Worm (Caenorhabditis elegans): ENCODE measurements around the gene cut-4.

Gene cut-4

ce11 chrII:10390250-10390821 is 45.6 kb upstream of the cut-4 start:
- TF ChIP-seq cnd-1 (tag; optimal IDR thresholded peaks at IDR 0.05) (no peak), M03D4.4 (tag; optimal IDR thresholded peaks at IDR 0.05) (no peak), hlh-1 (tag; optimal IDR thresholded peaks at IDR 0.05) (no peak), lsy-2 (tag; optimal IDR thresholded peaks at IDR 0.05) (no peak), ham-2 (GFP tag; optimal IDR thresholded peaks at IDR 0.05) (no peak), mls-2 (tag; optimal IDR thresholded peaks at IDR 0.05) (no peak), blmp-1 (tag; optimal IDR thresholded peaks at IDR 0.05) (no peak), ceh-39 (tag; optimal IDR thresholded peaks at IDR 0.05) (no peak), lin-13 (tag; optimal IDR thresholded peaks at IDR 0.05) (no peak), sem-2 (GFP tag; optimal IDR thresholded peaks at IDR 0.05) (no peak), sptf-1 (tag; optimal IDR thresholded peaks at IDR 0.05) (no peak), mab-5 (tag; optimal IDR thresholded peaks at IDR 0.05) (no peak)

- TF ChIP-seq ceh-83 (GFP tag; optimal IDR thresholded peaks at IDR 0.05), result no peak
- TF ChIP-seq cnd-1 (tag; optimal IDR thresholded peaks at IDR 0.05), result no peak
- TF ChIP-seq ceh-43 (GFP tag; optimal IDR thresholded peaks at IDR 0.05), result no peak
- TF ChIP-seq nhr-237 (tag; optimal IDR thresholded peaks at IDR 0.05), result no peak
- TF ChIP-seq flh-1 (GFP tag; optimal IDR thresholded peaks at IDR 0.05), result no peak
Observed at ce11 chrII:10390854-10391253, 45.1 kb upstream of the cut-4 start, which contains the start of the genes T09F3.2 and T09F3.7. TSS of gene T09F3.2 (plus strand) at chrII:10391154. TSS of gene T09F3.7 (plus strand) at chrII:10391168.

- no peak for TF ChIP-seq lsy-2 (tag; optimal IDR thresholded peaks at IDR 0.05)
- TF ChIP-seq mab-5 (tag; optimal IDR thresholded peaks at IDR 0.05), result no peak
- no peak for TF ChIP-seq unc-39 (tag; optimal IDR thresholded peaks at IDR 0.05)
- TF ChIP-seq nhr-28 (tag; optimal IDR thresholded peaks at IDR 0.05), result no peak
- no peak for TF ChIP-seq unc-120 (tag; optimal IDR thresholded peaks at IDR 0.05; ENCODE audit: poor library complexity, severe bottlenecking)
- TF ChIP-seq ceh-83 (GFP tag; optimal IDR thresholded peaks at IDR 0.05), result no peak
- no peak for TF ChIP-seq drap-1 (GFP tag; optimal IDR thresholded peaks at IDR 0.05)
- no peak for TF ChIP-seq ces-1 (GFP tag; optimal IDR thresholded peaks at IDR 0.05)
- TF ChIP-seq M03D4.4 (tag; optimal IDR thresholded peaks at IDR 0.05), result no peak
- no peak for TF ChIP-seq zip-8 (tag; optimal IDR thresholded peaks at IDR 0.05)
- no peak for TF ChIP-seq flh-1 (GFP tag; optimal IDR thresholded peaks at IDR 0.05)
- no peak for TF ChIP-seq ham-2 (GFP tag; optimal IDR thresholded peaks at IDR 0.05)
- TF ChIP-seq ceh-39 (tag; optimal IDR thresholded peaks at IDR 0.05), result no peak
- no peak for TF ChIP-seq elt-3 (tag; optimal IDR thresholded peaks at IDR 0.05)
- TF ChIP-seq pha-4 (tag; optimal IDR thresholded peaks at IDR 0.05), result no peak
- no peak for TF ChIP-seq bed-3 (GFP tag; optimal IDR thresholded peaks at IDR 0.05)
Observed at ce11 chrII:10393282-10394179, 42.4 kb upstream of the cut-4 start, which contains the start of gene gpd-1. TSS of gene gpd-1 (plus strand) at chrII:10394129.

- no peak for TF ChIP-seq pha-4 (tag; optimal IDR thresholded peaks at IDR 0.05)
- TF ChIP-seq lsy-2 (tag; optimal IDR thresholded peaks at IDR 0.05), result peak; percentile 11
- TF ChIP-seq ceh-43 (GFP tag; optimal IDR thresholded peaks at IDR 0.05), result no peak
- TF ChIP-seq nhr-28 (tag; optimal IDR thresholded peaks at IDR 0.05), result peak; percentile 7
- TF ChIP-seq unc-120 (tag; optimal IDR thresholded peaks at IDR 0.05; ENCODE audit: poor library complexity, severe bottlenecking), result peak; percentile 45
Observed at ce11 chrII:10395303-10395757, 40.6 kb upstream of the cut-4 start, which contains the start of gene T09F3.4. TSS of gene T09F3.4 (plus strand) at chrII:10395707.

- TF ChIP-seq unc-62 (GFP tag; optimal IDR thresholded peaks at IDR 0.05) (no peak), ztf-11 (tag; optimal IDR thresholded peaks at IDR 0.05) (no peak), mls-2 (tag; optimal IDR thresholded peaks at IDR 0.05) (no peak)
Observed at ce11 chrII:10396578-10396977, 39.4 kb upstream of the cut-4 start, which contains the start of gene T09F3.5. TSS of gene T09F3.5 (plus strand) at chrII:10396878.

ce11 chrII:10402991-10403390 is 32.9 kb upstream of the cut-4 start:
- TF ChIP-seq unc-39 (tag; optimal IDR thresholded peaks at IDR 0.05), result no peak
- TF ChIP-seq lsy-2 (tag; optimal IDR thresholded peaks at IDR 0.05), result no peak
- no peak for TF ChIP-seq snpc-4 (tag; optimal IDR thresholded peaks at IDR 0.05)
- no peak for TF ChIP-seq mls-2 (tag; optimal IDR thresholded peaks at IDR 0.05)
- no peak for TF ChIP-seq mab-5 (tag; optimal IDR thresholded peaks at IDR 0.05)
- no peak for TF ChIP-seq bed-3 (GFP tag; optimal IDR thresholded peaks at IDR 0.05)
- TF ChIP-seq drap-1 (GFP tag; optimal IDR thresholded peaks at IDR 0.05), result no peak
- no peak for TF ChIP-seq nhr-12 (tag; optimal IDR thresholded peaks at IDR 0.05)
- no peak for TF ChIP-seq nhr-237 (tag; optimal IDR thresholded peaks at IDR 0.05)
- TF ChIP-seq lin-32 (GFP tag; optimal IDR thresholded peaks at IDR 0.05), result no peak
- TF ChIP-seq ham-2 (GFP tag; optimal IDR thresholded peaks at IDR 0.05), result no peak
- TF ChIP-seq nhr-28 (tag; optimal IDR thresholded peaks at IDR 0.05), result no peak
